Fruit fly (Drosophila melanogaster) whole organism, embryonic: ENCODE results near the gene Capa.

Experiments
- CG31388 ChIP-seq: fragments of 200-800 bp; sonication (Bioruptor generic); optimal IDR thresholded peaks from 2 replicates; lab custom pipeline; 2016; ENCODE audit warnings: missing biosample characterization, missing genetic modification characterization
- Dad ChIP-seq: fragments of 200-800 bp; sonication (Bioruptor generic); optimal IDR thresholded peaks from 3 replicates; lab custom pipeline; 2016; ENCODE audit warnings: missing biosample characterization, missing genetic modification characterization
- Sox102F ChIP-seq: fragments of 200-800 bp; sonication (Bioruptor generic); optimal IDR thresholded peaks from 2 replicates; lab custom pipeline; 2018; ENCODE audit warnings: missing biosample characterization, mild to moderate bottlenecking, missing genetic modification characterization, moderate library complexity
- bowl ChIP-seq: fragments of 200-800 bp; sonication (Bioruptor generic); IDR thresholded peaks from 2 replicates; pipeline ENCODE4 v1.3.6; 2022; ENCODE audit warnings: missing biosample characterization, missing genetic modification characterization
- emc ChIP-seq: fragments of 200-800 bp; sonication (Bioruptor generic); optimal IDR thresholded peaks from 2 replicates; lab custom pipeline; 2016; ENCODE audit warnings: missing biosample characterization, missing genetic modification characterization

DNA sequence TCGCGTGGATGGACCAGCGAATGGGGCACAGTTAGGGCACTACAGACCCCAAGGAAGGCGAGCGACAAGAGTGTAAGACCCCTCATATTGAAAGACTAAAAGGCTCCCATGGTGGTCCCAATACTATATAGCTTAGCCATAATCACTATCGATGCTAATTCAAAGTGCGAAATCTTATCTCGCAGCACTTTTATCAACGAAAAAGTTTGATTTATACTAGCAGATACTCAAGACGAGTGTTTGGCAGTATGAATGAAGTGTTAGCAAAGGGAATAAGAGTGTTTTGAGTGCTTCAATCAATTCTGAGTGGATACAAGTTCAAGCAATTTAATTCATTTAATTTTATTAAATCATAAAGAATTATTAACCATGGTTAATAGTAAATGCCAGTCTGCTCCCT lies 11.9 kb upstream of the Capa start, which contains the start of gene Jon99Ci:
- TF ChIP-seq Dad (GFP tag; lab: Kevin White, UChicago) (no peak), CG31388 (GFP tag; lab: Kevin White, UChicago) (no peak), Sox102F (GFP tag; lab: Kevin White, UChicago) (no peak), emc (no peak), bowl (GFP tag; lab: Robert Waterston, UW) (no peak)
